Fruit fly (Drosophila melanogaster): ENCODE results near the gene Droj2.

DNA sequence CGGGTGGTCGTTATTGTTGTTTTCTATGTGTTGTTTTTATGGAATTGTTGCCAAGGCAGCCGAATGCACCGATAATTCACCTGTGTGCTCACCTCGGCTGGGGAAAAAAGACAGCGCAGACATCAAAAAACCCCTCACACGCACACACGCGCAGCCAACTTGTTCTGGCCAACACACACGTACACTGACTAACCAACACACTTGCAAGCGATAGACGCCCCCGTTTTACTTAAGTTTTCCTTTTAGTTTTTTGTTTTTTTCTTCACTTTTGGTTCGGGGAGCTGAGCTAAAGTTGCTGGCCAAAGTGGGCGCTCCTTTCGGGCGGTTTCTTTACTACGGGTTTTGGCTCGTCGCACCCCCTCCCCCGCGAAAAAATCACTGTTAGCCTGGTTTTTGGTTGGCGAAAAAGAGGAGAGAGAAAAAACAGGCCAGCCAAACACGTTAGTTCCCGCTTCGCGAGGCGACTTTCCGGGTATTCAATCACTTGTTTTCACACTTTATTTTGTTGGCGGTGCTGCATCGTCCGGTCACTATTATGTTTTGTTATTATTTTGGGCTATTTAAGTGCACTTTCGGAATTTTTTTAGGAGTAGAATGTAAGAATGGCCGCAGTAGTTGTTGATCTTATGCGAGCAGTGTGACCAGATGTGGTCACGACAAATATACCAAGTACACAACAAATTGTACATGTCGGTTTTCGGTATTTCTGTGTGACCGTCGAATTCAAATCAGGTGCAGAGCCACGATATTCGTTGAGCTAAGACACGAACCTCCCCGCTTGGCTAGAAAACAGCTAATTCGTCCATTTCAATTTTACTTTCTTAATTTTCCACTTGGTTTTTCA is 52.6 kb downstream of the Droj2 start, which contains the start of gene yrt:
- TF ChIP-seq CTCF (optimal IDR thresholded peaks at IDR 0.05) (peak; percentile 72 to 77), CG8478 (optimal IDR thresholded peaks at IDR 0.05) (no peak)
